Fruit fly (Drosophila melanogaster) S2 (cell line): ENCODE data around the gene mst.

Source experiments
- CG8478 ChIP-seq: fragments of >200 bp; optimal IDR thresholded peaks from 2 replicates; lab custom pipeline; 2018
- CTCF ChIP-seq, 2 experiments: fragments of >200 bp; optimal IDR thresholded peaks; 2 replicates each; lab custom pipeline; 2018

DNA sequence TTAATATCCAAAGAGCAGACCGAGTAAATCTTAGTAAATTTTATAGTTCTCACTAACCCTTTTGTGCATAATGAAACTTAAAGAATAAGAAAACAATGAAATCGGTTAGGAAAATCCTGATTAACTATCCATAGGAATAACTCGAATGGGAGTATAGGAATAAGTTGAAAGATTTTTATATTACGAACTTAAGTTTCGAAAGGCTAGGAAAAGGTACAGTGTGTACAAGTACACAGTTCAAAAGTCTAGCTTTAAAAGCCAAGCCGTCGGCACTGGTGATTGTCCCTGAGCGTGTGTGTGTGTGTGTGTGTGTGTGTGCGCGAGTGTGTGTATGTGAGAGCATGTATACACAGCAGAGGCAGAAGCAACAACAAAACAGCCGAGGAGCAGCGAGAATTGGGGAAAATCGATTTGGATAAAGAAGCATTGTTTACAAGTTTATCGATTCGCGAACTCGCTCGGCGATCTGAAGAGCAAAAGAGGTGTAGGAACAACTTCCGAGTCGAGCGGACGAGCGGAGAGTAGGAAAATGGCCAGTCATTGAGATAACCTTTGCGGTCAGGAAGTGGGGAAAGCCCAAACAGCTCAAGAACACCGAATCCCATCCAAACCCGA is 37.5 kb upstream of the mst start:
- TF ChIP-seq CG8478 = no peak
- no peak for TF ChIP-seq CTCF (optimal IDR thresholded peaks at IDR 0.05; lab: Kevin White, UChicago)
